Fruit fly (Drosophila melanogaster) whole organism, embryonic: Measurements from ENCODE around the gene CG17108.

ENCODE experiments used
- Blimp-1 ChIP-seq: fragments of 200-800 bp; sonication (Bioruptor generic); optimal IDR thresholded peaks from 3 replicates; lab custom pipeline; 2018; ENCODE audit warnings: missing biosample characterization, missing genetic modification characterization, mild to moderate bottlenecking, moderate library complexity, missing genetic modification reagents
- CG11093 ChIP-seq: fragments of 200-800 bp; sonication (Bioruptor generic); IDR thresholded peaks from 3 replicates; pipeline ENCODE4 v1.3.6; 2022; ENCODE audit warnings: missing biosample characterization, missing genetic modification characterization
- CG12236 ChIP-seq: fragments of 200-800 bp; sonication (Bioruptor generic); optimal IDR thresholded peaks from 2 replicates; lab custom pipeline; 2016; ENCODE audit warnings: missing biosample characterization, missing genetic modification characterization
- CG12299 ChIP-seq: fragments of 200-800 bp; sonication (Bioruptor generic); optimal IDR thresholded peaks from 2 replicates; lab custom pipeline; 2018; ENCODE audit warnings: missing biosample characterization, mild to moderate bottlenecking, missing genetic modification characterization
- CG13424 ChIP-seq: fragments of 200-800 bp; sonication (Bioruptor generic); optimal IDR thresholded peaks from 2 replicates; lab custom pipeline; 2019; ENCODE audit warnings: missing biosample characterization, mild to moderate bottlenecking, missing genetic modification characterization, moderate library complexity
- CG14441 ChIP-seq: fragments of 200-800 bp; sonication (Bioruptor generic); IDR thresholded peaks from 2 replicates; pipeline ENCODE4 v1.3.6; 2022; ENCODE audit warnings: missing biosample characterization, missing genetic modification characterization
- CG14710 ChIP-seq: fragments of 200-800 bp; sonication (Bioruptor generic); optimal IDR thresholded peaks from 3 replicates; lab custom pipeline; 2019; ENCODE audit warnings: missing biosample characterization, mild to moderate bottlenecking, missing genetic modification characterization, moderate library complexity
- CG16779 ChIP-seq: fragments of 200-800 bp; sonication (Bioruptor generic); IDR thresholded peaks from 2 replicates; pipeline ENCODE4 v1.3.6; 2022; ENCODE audit warnings: missing biosample characterization, missing genetic modification characterization
- CG17328 ChIP-seq: fragments of 200-800 bp; sonication (Bioruptor generic); IDR thresholded peaks from 2 replicates; pipeline ENCODE4 v1.3.6; 2022; ENCODE audit warnings: missing biosample characterization, missing genetic modification characterization
- CG17361 ChIP-seq: fragments of 200-800 bp; sonication (Bioruptor generic); IDR thresholded peaks from 3 replicates; pipeline ENCODE4 v1.3.6; 2022; ENCODE audit warnings: missing biosample characterization, missing genetic modification characterization
- CG17568 ChIP-seq: fragments of 200-800 bp; sonication (Bioruptor generic); optimal IDR thresholded peaks from 2 replicates; lab custom pipeline; 2018; ENCODE audit warnings: missing biosample characterization, mild to moderate bottlenecking, missing genetic modification characterization, moderate library complexity
- CG1792 ChIP-seq: fragments of 200-800 bp; sonication (Bioruptor generic); optimal IDR thresholded peaks from 2 replicates; lab custom pipeline; 2016; ENCODE audit warnings: missing biosample characterization, missing genetic modification characterization
- CG2116 ChIP-seq: fragments of 200-800 bp; sonication (Bioruptor generic); optimal IDR thresholded peaks from 3 replicates; lab custom pipeline; 2018; ENCODE audit warnings: missing biosample characterization, mild to moderate bottlenecking, missing genetic modification characterization
- CG2712 ChIP-seq: fragments of 200-800 bp; optimal IDR thresholded peaks from 3 replicates; lab custom pipeline; 2019; ENCODE audit warnings: missing biosample characterization, mild to moderate bottlenecking, missing genetic modification characterization, moderate library complexity
- CG31224 ChIP-seq: fragments of 200-800 bp; sonication (Bioruptor generic); IDR thresholded peaks from 2 replicates; pipeline ENCODE4 v1.3.6; 2022; ENCODE audit warnings: missing biosample characterization, missing genetic modification characterization
- CG3407 ChIP-seq: fragments of 200-800 bp; sonication (Bioruptor generic); optimal IDR thresholded peaks from 2 replicates; lab custom pipeline; 2018; ENCODE audit warnings: missing biosample characterization, mild to moderate bottlenecking, missing genetic modification characterization
- CG34224 ChIP-seq: fragments of 200-800 bp; sonication (Bioruptor generic); IDR thresholded peaks from 3 replicates; pipeline ENCODE4 v1.3.6; 2022; ENCODE audit warnings: missing biosample characterization, missing genetic modification characterization; ENCODE audit not compliant: partially characterized antibody
- CG43689 ChIP-seq: fragments of 200-800 bp; sonication (Bioruptor generic); IDR thresholded peaks from 2 replicates; pipeline ENCODE4 v1.3.6; 2022; ENCODE audit warnings: missing biosample characterization, missing genetic modification characterization
- CG4424 ChIP-seq: fragments of 200-800 bp; sonication (Bioruptor generic); optimal IDR thresholded peaks from 3 replicates; lab custom pipeline; 2016; ENCODE audit warnings: missing biosample characterization, missing genetic modification characterization
- CG6689 ChIP-seq: fragments of 200-800 bp; sonication (Bioruptor generic); IDR thresholded peaks from 2 replicates; pipeline ENCODE4 v1.3.6; 2022; ENCODE audit warnings: missing biosample characterization, missing genetic modification characterization
- CG7556 ChIP-seq: fragments of 200-800 bp; sonication (Bioruptor generic); optimal IDR thresholded peaks from 2 replicates; lab custom pipeline; 2017; ENCODE audit warnings: missing biosample characterization, mild to moderate bottlenecking, missing genetic modification characterization
- Dip2 ChIP-seq: fragments of 200-800 bp; sonication (Bioruptor generic); IDR thresholded peaks from 2 replicates; pipeline ENCODE4 v1.3.6; 2022; ENCODE audit warnings: missing biosample characterization, missing genetic modification characterization
- Dp ChIP-seq: fragments of 200-800 bp; sonication (Bioruptor generic); optimal IDR thresholded peaks from 2 replicates; lab custom pipeline; 2018; ENCODE audit warnings: missing biosample characterization, mild to moderate bottlenecking, missing genetic modification characterization, moderate library complexity
- ERR ChIP-seq: fragments of 200-800 bp; sonication (Bioruptor generic); optimal IDR thresholded peaks from 2 replicates; lab custom pipeline; 2016; ENCODE audit warnings: missing biosample characterization, missing genetic modification characterization
- Gug ChIP-seq: fragments of 200-800 bp; sonication (Bioruptor generic); IDR thresholded peaks from 4 replicates; pipeline ENCODE4 v1.3.6; 2022; ENCODE audit warnings: missing biosample characterization, missing genetic modification characterization
- Hr39 ChIP-seq: fragments of >200 bp; optimal IDR thresholded peaks from 2 replicates; lab custom pipeline; 2017
- Lhr ChIP-seq: fragments of 200-800 bp; sonication (Bioruptor generic); optimal IDR thresholded peaks from 3 replicates; lab custom pipeline; 2017; ENCODE audit warnings: mild to moderate bottlenecking, missing biosample characterization, missing genetic modification reagents, missing genetic modification characterization
- NfI ChIP-seq: fragments of 200-800 bp; sonication (Bioruptor generic); optimal IDR thresholded peaks from 3 replicates; lab custom pipeline; 2018; ENCODE audit warnings: missing biosample characterization, mild to moderate bottlenecking, missing genetic modification characterization, moderate library complexity
- Poxn ChIP-seq: fragments of 200-800 bp; sonication (Bioruptor generic); IDR thresholded peaks from 2 replicates; pipeline ENCODE4 v1.3.6; 2022; ENCODE audit warnings: missing biosample characterization, missing genetic modification characterization
- Xbp1 ChIP-seq: fragments of 200-800 bp; sonication (Bioruptor generic); optimal IDR thresholded peaks from 3 replicates; lab custom pipeline; 2016; ENCODE audit warnings: missing biosample characterization, mild to moderate bottlenecking, missing genetic modification characterization
- YL-1 ChIP-seq: fragments of 200-800 bp; sonication (Bioruptor generic); optimal IDR thresholded peaks from 3 replicates; lab custom pipeline; 2017; ENCODE audit warnings: missing biosample characterization, mild to moderate bottlenecking, missing genetic modification characterization
- aop ChIP-seq: fragments of 200-800 bp; sonication (Bioruptor generic); IDR thresholded peaks from 2 replicates; pipeline ENCODE4 v1.3.6; 2022; ENCODE audit warnings: missing biosample characterization, missing genetic modification characterization
- ash1 ChIP-seq: fragments of 200-800 bp; sonication (Bioruptor generic); optimal IDR thresholded peaks from 2 replicates; lab custom pipeline; 2018; ENCODE audit warnings: missing biosample characterization, mild to moderate bottlenecking, missing genetic modification characterization
- bcd ChIP-seq: fragments of 200-800 bp; sonication (Bioruptor generic); optimal IDR thresholded peaks from 2 replicates; lab custom pipeline; 2017; ENCODE audit warnings: missing biosample characterization, mild to moderate bottlenecking, missing genetic modification characterization
- chm ChIP-seq: fragments of 200-800 bp; sonication (Bioruptor generic); IDR thresholded peaks from 2 replicates; pipeline ENCODE4 v1.3.6; 2022; ENCODE audit warnings: missing biosample characterization, missing genetic modification characterization
- cwo ChIP-seq: fragments of 200-800 bp; sonication (Bioruptor generic); optimal IDR thresholded peaks from 3 replicates; lab custom pipeline; 2017; ENCODE audit warnings: missing biosample characterization, missing genetic modification characterization, mild to moderate bottlenecking, moderate library complexity, missing genetic modification reagents
- da ChIP-seq: fragments of 200-800 bp; sonication (Bioruptor generic); optimal IDR thresholded peaks from 2 replicates; lab custom pipeline; 2016; ENCODE audit warnings: missing biosample characterization, missing genetic modification characterization
- kay ChIP-seq: fragments of 200-800 bp; sonication (Bioruptor generic); optimal IDR thresholded peaks from 2 replicates; lab custom pipeline; 2016; ENCODE audit warnings: missing biosample characterization, missing genetic modification characterization
- knrl ChIP-seq: fragments of 200-800 bp; sonication (Bioruptor generic); IDR thresholded peaks from 3 replicates; pipeline ENCODE4 v1.3.6; 2022; ENCODE audit warnings: missing biosample characterization, missing genetic modification characterization; ENCODE audit not compliant: partially characterized antibody
- nom ChIP-seq: fragments of 200-800 bp; sonication (Bioruptor generic); optimal IDR thresholded peaks from 2 replicates; lab custom pipeline; 2017; ENCODE audit warnings: missing biosample characterization, missing genetic modification characterization, mild to moderate bottlenecking, moderate library complexity, missing genetic modification reagents
- pho ChIP-seq: fragments of 200-800 bp; sonication (Bioruptor generic); optimal IDR thresholded peaks from 2 replicates; lab custom pipeline; 2016; ENCODE audit warnings: missing biosample characterization, missing genetic modification characterization
- salm ChIP-seq: fragments of 200-800 bp; sonication (Bioruptor generic); optimal IDR thresholded peaks from 2 replicates; lab custom pipeline; 2018; ENCODE audit warnings: missing biosample characterization, mild to moderate bottlenecking, missing genetic modification characterization
- sens ChIP-seq: fragments of 200-800 bp; sonication (Bioruptor generic); peaks from one replicate; lab custom pipeline; 2016; ENCODE audit warnings: missing biosample characterization, missing genetic modification characterization
- so ChIP-seq: fragments of 200-800 bp; sonication (Bioruptor generic); IDR thresholded peaks from 3 replicates; pipeline ENCODE4 v1.3.6; 2022; ENCODE audit warnings: missing biosample characterization, missing genetic modification characterization
- ttk ChIP-seq: fragments of 200-800 bp; sonication (Bioruptor generic); IDR thresholded peaks from 2 replicates; pipeline ENCODE4 v2.1.2; 2022; ENCODE audit warnings: missing biosample characterization, missing genetic modification characterization
- unc-4 ChIP-seq: fragments of 200-800 bp; sonication (Bioruptor generic); IDR thresholded peaks from 2 replicates; pipeline ENCODE4 v1.3.6; 2022; ENCODE audit warnings: missing biosample characterization, missing genetic modification characterization; ENCODE audit not compliant: partially characterized antibody
- vvl ChIP-seq: fragments of 200-800 bp; sonication (Bioruptor generic); IDR thresholded peaks from 2 replicates; pipeline ENCODE4 v1.3.6; 2022; ENCODE audit warnings: missing biosample characterization, missing genetic modification characterization
- zen ChIP-seq: fragments of 200-800 bp; sonication (Bioruptor generic); optimal IDR thresholded peaks from 3 replicates; lab custom pipeline; 2018; ENCODE audit warnings: missing biosample characterization, mild to moderate bottlenecking, missing genetic modification characterization, moderate library complexity
- zen2 ChIP-seq: fragments of 200-800 bp; sonication (Bioruptor generic); IDR thresholded peaks from 3 replicates; pipeline ENCODE4 v1.3.6; 2022; ENCODE audit warnings: missing biosample characterization, missing genetic modification characterization; ENCODE audit not compliant: partially characterized antibody
- zfh1 ChIP-seq: fragments of 200-800 bp; sonication (Bioruptor generic); IDR thresholded peaks from 3 replicates; pipeline ENCODE4 v1.3.6; 2022; ENCODE audit warnings: missing biosample characterization, missing genetic modification characterization
- zfh2 ChIP-seq: fragments of 200-800 bp; sonication (Bioruptor generic); optimal IDR thresholded peaks from 2 replicates; lab custom pipeline; 2016; ENCODE audit warnings: missing biosample characterization, missing genetic modification characterization

Gene CG17108

DNA sequence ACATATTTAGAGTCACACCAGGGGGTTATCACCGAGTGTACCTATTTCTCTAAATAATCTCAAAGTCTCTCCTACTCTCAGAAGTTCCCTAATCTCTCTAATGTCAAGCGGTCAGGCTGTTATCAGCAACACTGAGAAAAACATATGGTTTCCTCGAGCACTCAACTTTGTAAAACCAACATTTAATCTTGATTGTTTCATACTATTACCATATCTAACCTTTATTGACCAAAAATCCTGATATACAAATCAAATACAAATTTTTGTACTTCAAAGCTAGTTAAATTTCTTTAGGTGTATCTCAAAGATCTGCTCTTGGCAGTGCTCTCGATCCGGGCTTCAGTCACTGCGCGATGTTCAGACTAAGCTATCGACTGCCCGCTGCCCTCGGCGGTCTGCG, 9.4 kb upstream of the CG17108 start, which contains the start of gene CG6415 (continued):
- TF ChIP-seq CG16779 (GFP tag; lab: Robert Waterston, UW) (0 out of 2 replicates have a peak, but pooled peaks have one; percentile 39), kay (GFP tag; lab: Kevin White, UChicago) (peak; percentile 11), vvl (GFP tag; lab: Robert Waterston, UW) (peak; percentile 86), CG2712 (peak; percentile 84), CG13424 (tag; lab: Kevin White, UChicago) (peak; percentile 84), Dip2 (no peak), zfh2 (GFP tag; lab: Kevin White, UChicago) (peak; percentile 56), CG12236 (GFP tag; lab: Kevin White, UChicago) (peak; percentile 32), nom (no peak), so (GFP tag; lab: Robert Waterston, UW) (peak; percentile 76), salm (tag; lab: Kevin White, UChicago) (peak; percentile 47), ERR (GFP tag; lab: Kevin White, UChicago) (peak; percentile 72), YL-1 (GFP tag; lab: Kevin White, UChicago) (no peak), CG17568 (GFP tag; lab: Kevin White, UChicago) (peak; percentile 61), chm (GFP tag; lab: Robert Waterston, UW) (peak; percentile 61; the same call in 1 of the 2 replicates), knrl (GFP tag; lab: Robert Waterston, UW) (no peak), unc-4 (GFP tag; lab: Robert Waterston, UW) (no peak), zen (tag; lab: Kevin White, UChicago) (peak; percentile 81), CG6689 (GFP tag; lab: Robert Waterston, UW) (peak; percentile 63), CG17328 (GFP tag; lab: Robert Waterston, UW) (peak; percentile 75), ash1 (no peak), CG2116 (GFP tag; lab: Kevin White, UChicago) (peak; percentile 12), CG3407 (GFP tag; lab: Kevin White, UChicago) (peak; percentile 62), aop (GFP tag; lab: Robert Waterston, UW) (0 out of 2 replicates have a peak, but pooled peaks have one; percentile 38), CG4424 (GFP tag; lab: Kevin White, UChicago) (peak; percentile 78), pho (GFP tag; lab: Kevin White, UChicago) (peak; percentile 54), Hr39 (lab: Kevin White, UChicago) (no peak), CG11093 (GFP tag; lab: Robert Waterston, UW) (peak; percentile 49; the same call in 1 of the 3 replicates), Lhr (peak; percentile 1), CG1792 (GFP tag; lab: Kevin White, UChicago) (peak; percentile 71), da (GFP tag; lab: Kevin White, UChicago) (no peak), CG14441 (GFP tag; lab: Robert Waterston, UW) (peak; percentile 77), CG12299 (tag; lab: Kevin White, UChicago) (no peak), CG43689 (GFP tag; lab: Robert Waterston, UW) (no peak), zfh1 (GFP tag; lab: Robert Waterston, UW) (peak; percentile 83), CG17361 (GFP tag; lab: Robert Waterston, UW) (peak; percentile 77), Gug (GFP tag; lab: Robert Waterston, UW) (peak; percentile 48; the same call in 2 of the 4 replicates), ttk (GFP tag; lab: Robert Waterston, UW) (peak; percentile 74), CG31224 (GFP tag; lab: Robert Waterston, UW) (peak; percentile 45; the same call in 1 of the 2 replicates), Poxn (no peak), zen2 (GFP tag; lab: Robert Waterston, UW) (no peak), NfI (GFP tag; lab: Kevin White, UChicago) (peak; percentile 60), bcd (GFP tag; lab: Kevin White, UChicago) (peak; percentile 78), sens (GFP tag; lab: Kevin White, UChicago) (peak; percentile 94), CG14710 (tag; lab: Kevin White, UChicago) (peak; percentile 70), CG34224 (GFP tag; lab: Robert Waterston, UW) (no peak), CG7556 (GFP tag; lab: Kevin White, UChicago) (peak; percentile 70), Dp (GFP tag; lab: Kevin White, UChicago) (no peak), Xbp1 (GFP tag; lab: Kevin White, UChicago) (peak; percentile 76), cwo (GFP tag; lab: Kevin White, UChicago) (peak; percentile 63), Blimp-1 (peak; percentile 74)
